Worm (Caenorhabditis elegans) whole organism, L2 larva: ENCODE results near the gene F41E6.5.

ENCODE experiments used
- C34F6.9 ChIP-seq: fragments of 150-350 bp; optimal IDR thresholded peaks from 2 replicates; lab custom pipeline; 2014; ENCODE audit warnings: missing biosample characterization, missing genetic modification characterization
- F13H6.1 ChIP-seq: sonication (generic microtip); optimal IDR thresholded peaks from 2 replicates; lab custom pipeline; 2016; ENCODE audit warnings: missing genetic modification characterization, missing compliant biosample characterization
- Y55F3AM.14 ChIP-seq: fragments of 200-800 bp; sonication (Bioruptor generic); optimal IDR thresholded peaks from 2 replicates; lab custom pipeline; 2018; ENCODE audit warnings: mild to moderate bottlenecking, missing genetic modification characterization, missing compliant biosample characterization
- ZK546.5 ChIP-seq: sonication (generic microtip); optimal IDR thresholded peaks from 2 replicates; lab custom pipeline; 2017; ENCODE audit warnings: missing biosample characterization, missing genetic modification characterization
- alr-1 ChIP-seq: fragments of 150-350 bp; optimal IDR thresholded peaks from 2 replicates; lab custom pipeline; 2014; ENCODE audit warnings: missing biosample characterization, missing genetic modification characterization
- aly-2 ChIP-seq: fragments of 150-350 bp; optimal IDR thresholded peaks from 2 replicates; lab custom pipeline; 2014; ENCODE audit warnings: missing biosample characterization, missing genetic modification characterization
- ama-1 ChIP-seq: fragments of 150-350 bp; optimal IDR thresholded peaks from 2 replicates; lab custom pipeline; 2018; ENCODE audit warnings: inconsistent platforms
- blmp-1 ChIP-seq: sonication (generic microtip); optimal IDR thresholded peaks from 2 replicates; lab custom pipeline; 2017; ENCODE audit warnings: missing genetic modification characterization, mild to moderate bottlenecking, missing compliant biosample characterization, antibody characterized with exemption, moderate library complexity; ENCODE audit not compliant: insufficient read depth
- ceh-16 ChIP-seq: fragments of 150-350 bp; optimal IDR thresholded peaks from 2 replicates; lab custom pipeline; 2014; ENCODE audit warnings: missing biosample characterization, missing genetic modification characterization
- ceh-82 ChIP-seq: fragments of 150-350 bp; optimal IDR thresholded peaks from 2 replicates; lab custom pipeline; 2014; ENCODE audit warnings: missing biosample characterization, missing genetic modification characterization
- crh-2 ChIP-seq: sonication (generic microtip); optimal IDR thresholded peaks from 2 replicates; lab custom pipeline; 2017; ENCODE audit warnings: missing biosample characterization, missing genetic modification characterization
- egl-27 ChIP-seq: sonication (generic microtip); optimal IDR thresholded peaks from 3 replicates; lab custom pipeline; 2017; ENCODE audit warnings: missing biosample characterization, missing genetic modification reagents, missing genetic modification characterization
- elt-1 ChIP-seq: fragments of 150-350 bp; optimal IDR thresholded peaks from 2 replicates; lab custom pipeline; 2014; ENCODE audit warnings: missing biosample characterization, missing genetic modification characterization
- elt-3 ChIP-seq: sonication (generic microtip); optimal IDR thresholded peaks from 2 replicates; lab custom pipeline; 2017; ENCODE audit warnings: missing biosample characterization, missing genetic modification characterization
- fos-1 ChIP-seq: fragments of 150-350 bp; optimal IDR thresholded peaks from 2 replicates; lab custom pipeline; 2014; ENCODE audit warnings: missing biosample characterization, missing genetic modification characterization
- gmeb-1 ChIP-seq: fragments of 150-350 bp; optimal IDR thresholded peaks from 2 replicates; lab custom pipeline; 2014; ENCODE audit warnings: missing biosample characterization, missing genetic modification characterization
- lin-11 ChIP-seq: fragments of 150-350 bp; sonication (generic microtip); optimal IDR thresholded peaks from 2 replicates; lab custom pipeline; 2014; ENCODE audit warnings: missing biosample characterization, missing genetic modification characterization, inconsistent platforms, mixed read lengths
- lin-13 ChIP-seq: fragments of 150-350 bp; optimal IDR thresholded peaks from 2 replicates; lab custom pipeline; 2014; ENCODE audit warnings: missing biosample characterization, missing genetic modification reagents, missing genetic modification characterization
- lin-39 ChIP-seq: fragments of 150-350 bp; optimal IDR thresholded peaks from 2 replicates; lab custom pipeline; 2014; ENCODE audit warnings: missing biosample characterization, missing genetic modification reagents, missing genetic modification characterization
- lsy-2 ChIP-seq, 2 experiments: fragments of 150-350 bp in 1 of 2; sonication (generic microtip) in 1 of 2; optimal IDR thresholded peaks; 2 replicates each; lab custom pipeline; 2014 to 2017; ENCODE audit warnings: missing biosample characterization in 2 of 2, missing genetic modification characterization in 2 of 2
- mdl-1 ChIP-seq, 2 experiments: fragments of 150-350 bp in 1 of 2; sonication (generic microtip) in 1 of 2; optimal IDR thresholded peaks; 2 replicates each; lab custom pipeline; 2017; ENCODE audit warnings: missing biosample characterization in 2 of 2, missing genetic modification characterization in 2 of 2
- nhr-10 ChIP-seq: sonication (generic microtip); optimal IDR thresholded peaks from 2 replicates; lab custom pipeline; 2017; ENCODE audit warnings: missing biosample characterization, missing genetic modification characterization
- nhr-11 ChIP-seq: fragments of 150-350 bp; optimal IDR thresholded peaks from 2 replicates; lab custom pipeline; 2014; ENCODE audit warnings: missing biosample characterization, missing genetic modification characterization
- nhr-12 ChIP-seq: fragments of 150-350 bp; optimal IDR thresholded peaks from 2 replicates; lab custom pipeline; 2014; ENCODE audit warnings: missing biosample characterization, missing genetic modification characterization
- nhr-129 ChIP-seq: fragments of 150-350 bp; optimal IDR thresholded peaks from 2 replicates; lab custom pipeline; 2014; ENCODE audit warnings: missing biosample characterization, missing genetic modification characterization
- nhr-21 ChIP-seq: fragments of 150-350 bp; optimal IDR thresholded peaks from 2 replicates; lab custom pipeline; 2014; ENCODE audit warnings: missing biosample characterization, missing genetic modification characterization
- nhr-237 ChIP-seq: fragments of 150-350 bp; optimal IDR thresholded peaks from 2 replicates; lab custom pipeline; 2014; ENCODE audit warnings: missing biosample characterization, missing genetic modification characterization
- nhr-25 ChIP-seq: fragments of 150-350 bp; sonication (generic microtip); optimal IDR thresholded peaks from 3 replicates; lab custom pipeline; 2014; ENCODE audit warnings: missing biosample characterization, missing genetic modification characterization
- nhr-77 ChIP-seq: fragments of 150-350 bp; optimal IDR thresholded peaks from 2 replicates; lab custom pipeline; 2014; ENCODE audit warnings: missing biosample characterization, missing genetic modification characterization
- peb-1 ChIP-seq: fragments of 150-350 bp; optimal IDR thresholded peaks from 2 replicates; lab custom pipeline; 2014; ENCODE audit warnings: missing biosample characterization, missing genetic modification characterization
- sem-4 ChIP-seq: fragments of 150-350 bp; optimal IDR thresholded peaks from 2 replicates; lab custom pipeline; 2014; ENCODE audit warnings: missing biosample characterization, missing genetic modification reagents, missing genetic modification characterization
- skn-1 ChIP-seq: sonication (generic microtip); optimal IDR thresholded peaks from 2 replicates; lab custom pipeline; 2017; ENCODE audit warnings: missing biosample characterization, missing genetic modification characterization
- sma-3 ChIP-seq: sonication (generic microtip); optimal IDR thresholded peaks from 2 replicates; lab custom pipeline; 2016; ENCODE audit warnings: missing genetic modification reagents, missing genetic modification characterization, missing compliant biosample characterization
- sma-9 ChIP-seq, 2 experiments: fragments of 150-350 bp in 1 of 2; sonication (generic microtip) in 1 of 2; optimal IDR thresholded peaks; 2 replicates each; lab custom pipeline; 2014 to 2016; ENCODE audit warnings: missing genetic modification characterization in 2 of 2, mild to moderate bottlenecking in 1 of 2, missing biosample characterization in 1 of 2, missing compliant biosample characterization in 1 of 2, missing genetic modification reagents in 1 of 2, moderate library complexity in 1 of 2
- unc-39 ChIP-seq: fragments of 150-350 bp; optimal IDR thresholded peaks from 2 replicates; lab custom pipeline; 2014; ENCODE audit warnings: missing biosample characterization, missing genetic modification characterization
- unc-55 ChIP-seq: fragments of 150-350 bp; sonication (generic microtip); optimal IDR thresholded peaks from 3 replicates; lab custom pipeline; 2014; ENCODE audit warnings: missing biosample characterization, missing genetic modification reagents, missing genetic modification characterization
- unc-62 ChIP-seq: fragments of 150-350 bp; optimal IDR thresholded peaks from 2 replicates; lab custom pipeline; 2014; ENCODE audit warnings: missing biosample characterization, missing genetic modification reagents, missing genetic modification characterization
- zag-1 ChIP-seq: fragments of 150-350 bp; optimal IDR thresholded peaks from 2 replicates; lab custom pipeline; 2014; ENCODE audit warnings: missing biosample characterization, missing genetic modification characterization
- ztf-1 ChIP-seq: fragments of 200-800 bp; sonication (Bioruptor generic); conservative IDR thresholded peaks from 2 replicates; pipeline ENCODE4 v1.3.6; 2022; ENCODE audit warnings: missing genetic modification characterization, missing compliant biosample characterization
- ztf-4 ChIP-seq: fragments of 150-350 bp; optimal IDR thresholded peaks from 2 replicates; lab custom pipeline; 2014; ENCODE audit warnings: missing biosample characterization, missing genetic modification characterization

Gene F41E6.5

ce11 chrV:8606099-8606696, 2.9 kb downstream of the F41E6.5 start, which contains the start of gene vps-60 (continued):
- TF ChIP-seq ceh-16 (tag; lab: Kevin White, UChicago) (peak; percentile 30), aly-2 (tag; lab: Kevin White, UChicago) (no peak), nhr-21 (peak; percentile 87), mdl-1 (tag; optimal IDR thresholded peaks at IDR 0.05; lab: Kevin White, UChicago) (peak; percentile 29 to 72)

- TF ChIP-seq fos-1 (peak; percentile 50), sma-3 (peak; percentile 39), unc-62 (GFP tag; lab: Kevin White, UChicago) (no peak), skn-1 (tag; lab: Kevin White, UChicago) (no peak), sma-9 (GFP tag; optimal IDR thresholded peaks at IDR 0.05; lab: Kevin White, UChicago) (peak; percentile 67), sma-9 (tag; optimal IDR thresholded peaks at IDR 0.05; lab: Kevin White, UChicago) (no peak), F13H6.1 (tag; lab: Kevin White, UChicago) (no peak), nhr-25 (peak; percentile 82), nhr-21 (peak; percentile 49), crh-2 (tag; lab: Kevin White, UChicago) (peak; percentile 27), egl-27 (tag; lab: Kevin White, UChicago) (no peak), unc-39 (tag; lab: Kevin White, UChicago) (no peak), ztf-4 (tag; lab: Kevin White, UChicago) (peak; percentile 41), C34F6.9 (peak; percentile 22), ama-1 (no peak), mdl-1 (tag; optimal IDR thresholded peaks at IDR 0.05; lab: Kevin White, UChicago) (no peak), sem-4 (tag; lab: Kevin White, UChicago) (peak; percentile 17), ZK546.5 (tag; lab: Kevin White, UChicago) (no peak), nhr-11 (tag; lab: Kevin White, UChicago) (no peak), blmp-1 (peak; percentile 22), gmeb-1 (tag; lab: Kevin White, UChicago) (peak; percentile 26)
These were observed 4.1 kb downstream of the F41E6.5 start, which contains the start of gene smk-1 for ce11 chrV:8607353-8607850. smk-1 (plus strand) TSS chrV:8607800.

- TF ChIP-seq lin-13 (no peak), alr-1 (tag; lab: Kevin White, UChicago) (no peak), nhr-11 (tag; lab: Kevin White, UChicago) (no peak), ZK546.5 (tag; lab: Kevin White, UChicago) (no peak), lin-11 (tag; lab: Kevin White, UChicago) (no peak), nhr-77 (no peak), elt-1 (tag; lab: Kevin White, UChicago) (no peak), sem-4 (tag; lab: Kevin White, UChicago) (no peak), zag-1 (tag; lab: Kevin White, UChicago) (no peak), nhr-25 (no peak), nhr-237 (tag; lab: Kevin White, UChicago) (no peak), lin-39 (tag; lab: Kevin White, UChicago) (no peak), nhr-10 (tag; lab: Kevin White, UChicago) (no peak), ztf-1 (GFP tag; lab: Robert Waterston, UW) (no peak), ceh-16 (tag; lab: Kevin White, UChicago) (no peak), C34F6.9 (no peak)
- TF ChIP-seq, all 48 proteins: peak for 0
These were observed 5.2 kb downstream of the F41E6.5 start for ce11 chrV:8608483-8608882.

- no peak for TF ChIP-seq elt-3 (tag; lab: Kevin White, UChicago)
- TF ChIP-seq nhr-21, result peak; percentile 50
- peak; percentile 7 for TF ChIP-seq fos-1
- TF ChIP-seq nhr-25, result no peak
- TF ChIP-seq sma-9 (GFP tag; optimal IDR thresholded peaks at IDR 0.05; lab: Kevin White, UChicago), result no peak
- TF ChIP-seq sma-9 (tag; optimal IDR thresholded peaks at IDR 0.05; lab: Kevin White, UChicago), result no peak
- no peak for TF ChIP-seq nhr-11 (tag; lab: Kevin White, UChicago)
- no peak for TF ChIP-seq nhr-12
- TF ChIP-seq lsy-2 (tag; optimal IDR thresholded peaks at IDR 0.05; lab: Kevin White, UChicago), result no peak
- peak in 1 of 2 experiments; percentile 16 for TF ChIP-seq mdl-1 (tag; optimal IDR thresholded peaks at IDR 0.05; lab: Kevin White, UChicago)
- peak; percentile 17 for TF ChIP-seq unc-55 (GFP tag; lab: Kevin White, UChicago)
- no peak for TF ChIP-seq Y55F3AM.14 (GFP tag; lab: Kevin White, UChicago)
- TF ChIP-seq ama-1, result no peak
- no peak for TF ChIP-seq ceh-82 (tag; lab: Kevin White, UChicago)
- TF ChIP-seq F13H6.1 (tag; lab: Kevin White, UChicago), result peak; percentile 10
- TF ChIP-seq C34F6.9, result no peak
- TF ChIP-seq nhr-129, result peak; percentile 45
- no peak for TF ChIP-seq peb-1 (tag; lab: Kevin White, UChicago)
- no peak for TF ChIP-seq nhr-10 (tag; lab: Kevin White, UChicago)
These were observed 6.7 kb downstream of the F41E6.5 start for ce11 chrV:8609776-8610529.
